Worm (Caenorhabditis elegans): ENCODE results near the gene F07C4.11.

- TF ChIP-seq egl-18 (GFP tag; IDR thresholded peaks at IDR 0.05) (no peak), K12H6.12 (tag; optimal IDR thresholded peaks at IDR 0.05) (no peak), attf-6 (GFP tag; IDR thresholded peaks at IDR 0.05) (no peak), ets-4 (GFP tag; optimal IDR thresholded peaks at IDR 0.05) (no peak), snpc-4 (GFP tag; optimal IDR thresholded peaks at IDR 0.05) (no peak), snpc-4 (tag; optimal IDR thresholded peaks at IDR 0.05) (no peak), D2030.7 (GFP tag; IDR thresholded peaks at IDR 0.05) (no peak), snpc-3.4 (tag; optimal IDR thresholded peaks at IDR 0.05) (no peak), attf-3 (GFP tag; conservative IDR thresholded peaks at IDR 0.05) (no peak)
Measured at ce11 chrV:7612044-7612443, 31.3 kb downstream of the F07C4.11 start, which contains the start of gene clec-215.

All from whole organism, young adult.